Fruit fly (Drosophila melanogaster): ENCODE data around the gene CCT7.

The CCT7 gene

DNA sequence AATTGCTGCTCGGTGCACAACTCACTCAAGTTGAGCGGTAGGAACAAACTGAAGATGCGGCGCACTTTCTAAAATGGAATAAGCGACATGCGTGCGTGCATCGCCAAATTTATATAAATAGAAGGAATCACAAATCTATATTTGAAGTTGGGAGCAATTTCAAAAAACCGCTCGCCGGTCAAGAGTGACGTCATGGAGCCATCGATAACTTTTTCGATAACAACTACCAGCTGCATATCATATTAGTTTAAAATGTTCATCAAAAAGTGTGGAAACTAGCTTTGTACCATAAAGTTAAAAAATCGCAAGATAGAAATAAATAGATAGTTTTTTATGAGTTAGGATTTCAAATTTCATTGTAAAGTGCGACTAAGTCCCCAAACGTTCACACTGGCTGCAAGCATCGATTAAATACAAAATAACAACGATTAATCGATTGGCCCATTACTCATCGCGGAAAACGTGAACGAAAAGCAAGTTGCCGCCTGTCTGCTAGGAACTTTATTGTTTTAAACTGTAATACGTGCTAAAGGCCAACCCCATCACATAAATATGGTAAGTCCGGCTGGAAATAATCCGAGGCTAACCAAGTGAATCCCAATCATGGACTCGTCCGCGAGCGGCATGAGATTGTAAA is at the start of gene CCT7, which contains the start of the genes Pif1A and Pif1B:
Gene CCT7, plus strand, starts transcription at position 439 of the 637 bp plus-strand sequence.
Gene Pif1A, minus strand, starts transcription at position 51 of the 637 bp plus-strand sequence.
Gene Pif1B, minus strand, starts transcription at position 51 of the 637 bp plus-strand sequence.
- TF ChIP-seq CTCF (optimal IDR thresholded peaks at IDR 0.05) (no peak), CG8478 (optimal IDR thresholded peaks at IDR 0.05) (no peak)

DNA sequence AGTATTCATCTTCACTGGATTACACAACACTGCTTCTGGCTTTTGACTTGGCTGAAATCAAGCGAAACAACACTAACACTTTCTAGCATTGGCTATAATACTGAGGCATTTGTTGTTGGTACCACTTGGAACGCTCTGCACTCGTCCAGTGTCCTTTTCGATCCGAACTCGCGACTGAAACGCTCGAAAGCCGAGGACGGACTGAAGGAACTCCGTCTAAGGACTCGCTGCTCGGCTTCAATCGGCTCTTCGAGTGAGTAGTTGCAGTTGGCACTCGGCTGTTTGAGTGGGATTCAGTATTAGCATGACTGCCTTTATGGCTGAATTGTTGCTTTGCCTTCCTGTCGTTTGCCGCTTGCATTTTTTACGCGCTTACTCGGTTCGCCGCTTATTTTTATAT is 33.4 kb upstream of the CCT7 start, which contains the start of the genes CG34135 and CG11768:
Gene CG34135, minus strand, starts transcription at position 194 of the 400 bp plus-strand sequence.
Gene CG11768, minus strand, starts transcription at position 203 of the 400 bp plus-strand sequence.
- TF ChIP-seq CTCF (optimal IDR thresholded peaks at IDR 0.05) (no peak), CG8478 (optimal IDR thresholded peaks at IDR 0.05) (no peak)

DNA sequence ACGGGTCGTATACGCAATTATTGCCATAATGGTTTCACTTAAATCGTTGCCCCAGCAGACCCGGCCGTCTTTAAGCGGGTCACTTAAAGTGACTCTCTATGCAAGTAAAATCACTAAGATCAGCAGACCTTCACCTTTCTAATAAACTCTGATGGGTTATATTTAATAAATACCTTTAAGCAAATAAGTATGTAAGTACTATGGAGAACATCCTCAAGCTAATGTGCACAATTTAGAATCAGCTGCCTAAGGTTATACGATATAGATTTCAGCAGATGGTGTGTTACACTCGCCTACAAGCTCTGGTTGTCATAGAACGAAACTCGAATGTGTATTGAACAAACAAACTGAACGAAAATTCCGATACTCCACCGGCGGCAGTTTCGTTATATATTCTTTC is 32.3 kb upstream of the CCT7 start, which contains the start of gene CG8236:
Gene CG8236, plus strand, starts transcription at position 301 of the 400 bp plus-strand sequence.
- no peak for TF ChIP-seq CTCF (optimal IDR thresholded peaks at IDR 0.05)
- no peak for TF ChIP-seq CG8478 (optimal IDR thresholded peaks at IDR 0.05)

DNA sequence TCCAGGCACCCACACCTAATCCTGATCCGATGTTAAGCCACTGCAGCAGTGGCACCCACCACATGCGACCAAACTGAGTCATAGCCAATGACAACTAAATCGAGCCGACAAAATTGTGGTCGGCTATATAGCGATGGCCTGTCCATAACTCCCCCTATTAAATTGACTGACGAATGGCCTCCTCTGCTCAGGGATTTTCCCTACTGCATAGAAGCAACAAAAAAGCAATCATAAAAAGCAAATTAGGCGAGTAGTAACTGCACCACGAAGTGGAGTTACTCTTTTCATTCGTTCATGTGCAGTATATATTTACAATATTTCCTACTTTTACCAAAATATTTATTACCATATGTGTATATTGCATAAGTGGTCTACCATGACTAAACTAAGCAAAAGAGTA is 28.8 kb upstream of the CCT7 start, which contains the start of gene CG13318:
Gene CG13318, minus strand, starts transcription at position 101 of the 400 bp plus-strand sequence.
- TF ChIP-seq CTCF (optimal IDR thresholded peaks at IDR 0.05): no peak
- no peak for TF ChIP-seq CG8478 (optimal IDR thresholded peaks at IDR 0.05)

DNA sequence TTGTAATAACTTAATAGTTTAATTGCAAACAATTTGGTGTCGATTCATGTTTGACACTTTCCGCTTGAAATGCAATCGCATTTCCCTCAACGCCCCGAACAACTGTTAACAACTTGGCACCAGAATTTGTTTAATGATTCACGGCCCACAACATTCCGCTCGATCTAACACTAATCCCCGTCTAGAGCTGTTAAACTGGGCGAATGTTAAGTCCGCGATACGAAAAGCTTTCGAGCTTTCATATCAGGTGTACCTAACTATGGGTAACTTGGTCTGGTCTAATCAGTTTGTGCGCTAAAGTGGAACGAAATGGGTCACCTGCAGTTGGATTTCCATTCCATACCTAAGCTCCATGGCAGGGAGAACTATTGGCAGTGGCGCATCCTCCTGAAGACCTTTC is 28.2 kb upstream of the CCT7 start, which contains the start of gene CG34301:
Gene CG34301, plus strand, starts transcription at position 301 of the 400 bp plus-strand sequence.
- no peak for TF ChIP-seq CTCF (optimal IDR thresholded peaks at IDR 0.05)
- TF ChIP-seq CG8478 (optimal IDR thresholded peaks at IDR 0.05): no peak

DNA sequence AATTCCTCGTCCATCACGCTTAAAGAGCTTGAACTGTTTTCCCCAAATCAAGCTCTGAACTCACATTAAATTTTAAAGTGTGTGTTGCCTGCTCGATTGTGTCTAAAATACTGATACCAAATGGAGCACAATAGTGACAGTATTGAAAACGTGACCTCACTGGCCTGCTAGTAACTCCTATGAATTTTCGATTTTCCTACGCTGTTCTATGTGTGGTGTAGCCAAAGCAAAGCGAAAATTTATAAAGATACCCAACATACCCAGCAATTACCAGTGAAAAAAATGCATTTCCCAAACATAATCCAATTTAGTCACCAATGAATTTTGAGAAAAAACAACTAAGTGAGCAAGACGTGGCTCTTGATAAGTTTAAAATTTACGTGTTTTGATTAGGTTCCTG is 21.5 kb upstream of the CCT7 start, which contains the start of gene CG33191:
Gene CG33191, minus strand, starts transcription at position 101 of the 400 bp plus-strand sequence.
- TF ChIP-seq CTCF (optimal IDR thresholded peaks at IDR 0.05) (no peak), CG8478 (optimal IDR thresholded peaks at IDR 0.05) (no peak)

DNA sequence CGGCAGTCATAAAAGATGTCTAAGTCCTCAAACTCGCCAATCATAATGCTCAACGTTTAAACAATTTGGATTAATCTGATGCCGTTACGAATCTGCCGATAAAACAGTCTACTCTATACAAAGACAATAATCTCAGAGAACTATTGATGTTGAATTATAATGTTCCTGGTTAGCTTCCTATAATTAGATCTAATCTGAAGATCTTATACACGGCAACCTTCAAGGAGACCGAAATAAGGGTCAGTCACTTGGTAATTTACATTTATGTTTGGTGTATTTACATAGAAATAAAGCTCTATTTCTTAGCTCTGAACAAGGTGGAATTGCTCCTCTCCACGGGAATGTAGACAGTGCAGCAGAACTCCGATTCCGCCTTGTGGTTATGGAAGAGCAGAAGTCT is 20.7 kb upstream of the CCT7 start, which contains the start of gene CG33189:
Gene CG33189, minus strand, starts transcription at position 101 of the 400 bp plus-strand sequence.
- TF ChIP-seq CG8478 (optimal IDR thresholded peaks at IDR 0.05) (no peak), CTCF (optimal IDR thresholded peaks at IDR 0.05) (no peak)

DNA sequence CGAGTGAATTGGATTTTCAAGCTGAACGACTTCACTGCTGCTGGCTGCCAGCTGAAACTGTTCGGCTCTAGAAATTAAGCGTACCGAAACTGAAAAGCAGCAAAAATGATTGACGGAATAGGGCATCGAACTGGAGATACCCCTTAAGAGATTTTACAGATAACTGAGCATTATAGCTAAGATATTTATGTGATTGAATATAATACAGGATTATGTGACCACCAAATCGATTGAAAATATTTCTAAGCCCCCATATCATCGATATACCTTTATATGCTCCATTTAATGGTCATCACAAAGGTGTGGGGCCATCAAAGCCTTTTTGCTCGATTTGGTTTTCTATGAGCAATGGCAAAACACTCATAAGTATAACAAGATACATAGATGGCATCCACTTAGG is 16.6 kb upstream of the CCT7 start:
- TF ChIP-seq CTCF (optimal IDR thresholded peaks at IDR 0.05): no peak
- TF ChIP-seq CG8478 (optimal IDR thresholded peaks at IDR 0.05): no peak

DNA sequence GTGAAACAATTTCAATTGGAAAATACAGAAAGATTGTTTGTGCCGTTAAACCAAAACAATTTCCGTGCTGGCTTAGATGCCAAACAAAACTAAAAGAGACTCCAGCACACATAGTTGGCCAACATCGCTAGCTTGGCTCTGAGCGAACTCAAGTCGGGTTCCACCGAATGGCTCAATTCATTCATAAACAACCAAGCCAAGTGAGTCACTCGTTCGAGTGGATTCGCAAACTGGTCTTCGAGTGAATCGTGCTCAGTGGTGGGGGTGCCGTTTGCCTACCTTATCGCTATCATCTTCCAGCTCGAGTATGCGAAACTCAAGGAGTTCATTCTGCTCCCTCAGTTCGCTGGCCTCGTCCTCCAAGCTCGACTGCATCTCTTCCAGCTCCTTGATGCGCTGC is 15.9 kb upstream of the CCT7 start:
- TF ChIP-seq CTCF (optimal IDR thresholded peaks at IDR 0.05) (no peak), CG8478 (optimal IDR thresholded peaks at IDR 0.05) (no peak)

DNA sequence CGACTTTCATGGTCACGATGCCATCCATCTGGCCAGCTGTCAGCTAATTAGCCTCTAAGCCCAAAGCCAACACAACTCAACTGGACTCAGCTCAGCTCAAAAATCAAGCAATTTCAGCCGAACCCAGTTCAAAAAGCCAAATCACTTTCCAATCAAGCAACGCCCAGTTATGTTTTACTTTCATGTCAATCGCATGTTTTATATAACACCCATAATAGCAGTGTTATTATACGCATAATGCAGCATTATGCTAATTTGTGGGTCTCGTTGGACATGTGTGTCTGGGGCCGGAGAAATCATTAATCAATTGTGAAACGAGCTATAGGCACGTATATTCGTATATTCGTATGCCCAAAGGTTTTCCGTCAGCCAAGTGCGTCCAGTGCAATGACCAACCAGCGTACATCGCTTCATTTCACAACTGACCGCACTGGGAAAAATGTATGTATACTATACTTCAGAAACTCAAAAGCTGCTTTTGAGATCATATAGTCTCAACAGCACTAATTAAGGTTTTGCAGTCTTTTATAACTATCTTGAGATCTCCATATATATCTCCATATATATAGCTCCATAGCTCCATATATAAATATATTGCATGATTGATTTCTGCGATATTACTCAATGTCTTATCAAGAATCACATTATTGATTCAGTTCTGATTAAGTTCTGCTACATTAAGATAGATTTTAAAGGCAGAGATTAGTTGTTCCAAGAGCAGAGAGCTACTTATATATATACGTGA is 13.7 kb upstream of the CCT7 start:
- TF ChIP-seq CG8478 (optimal IDR thresholded peaks at IDR 0.05) (no peak), CTCF (optimal IDR thresholded peaks at IDR 0.05) (no peak)

DNA sequence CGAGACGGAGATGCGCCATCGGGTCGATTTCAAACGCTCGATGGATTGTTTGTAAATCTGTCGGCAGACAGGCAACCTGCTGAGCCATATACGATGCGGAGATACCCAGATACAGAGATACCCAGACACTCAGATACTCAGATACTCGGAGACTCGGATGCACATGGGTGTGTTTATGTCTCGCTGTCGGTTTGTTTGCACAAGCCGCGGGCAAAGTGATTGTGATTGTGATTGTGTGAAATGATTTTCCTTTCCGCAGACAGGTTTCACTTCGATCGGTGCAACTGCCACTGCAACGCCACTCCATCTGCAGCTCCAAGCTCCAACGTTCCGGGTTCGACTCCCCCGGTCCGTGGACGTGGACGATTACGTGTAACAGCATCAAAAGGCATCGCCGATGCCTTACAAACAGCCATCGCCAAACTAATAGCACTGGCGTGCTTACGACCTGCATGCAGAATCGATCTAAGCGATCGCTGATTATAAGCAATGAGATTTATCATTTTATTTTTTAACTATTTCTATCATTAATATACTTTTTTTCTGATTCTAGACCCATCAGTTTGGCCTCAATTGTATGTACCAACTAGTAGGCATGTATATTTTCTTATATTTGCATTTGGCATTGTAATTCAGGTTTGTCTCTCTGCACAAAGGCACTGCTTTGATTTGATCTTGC is 12.5 kb upstream of the CCT7 start:
- TF ChIP-seq CG8478 (optimal IDR thresholded peaks at IDR 0.05) (no peak), CTCF (optimal IDR thresholded peaks at IDR 0.05) (no peak)

DNA sequence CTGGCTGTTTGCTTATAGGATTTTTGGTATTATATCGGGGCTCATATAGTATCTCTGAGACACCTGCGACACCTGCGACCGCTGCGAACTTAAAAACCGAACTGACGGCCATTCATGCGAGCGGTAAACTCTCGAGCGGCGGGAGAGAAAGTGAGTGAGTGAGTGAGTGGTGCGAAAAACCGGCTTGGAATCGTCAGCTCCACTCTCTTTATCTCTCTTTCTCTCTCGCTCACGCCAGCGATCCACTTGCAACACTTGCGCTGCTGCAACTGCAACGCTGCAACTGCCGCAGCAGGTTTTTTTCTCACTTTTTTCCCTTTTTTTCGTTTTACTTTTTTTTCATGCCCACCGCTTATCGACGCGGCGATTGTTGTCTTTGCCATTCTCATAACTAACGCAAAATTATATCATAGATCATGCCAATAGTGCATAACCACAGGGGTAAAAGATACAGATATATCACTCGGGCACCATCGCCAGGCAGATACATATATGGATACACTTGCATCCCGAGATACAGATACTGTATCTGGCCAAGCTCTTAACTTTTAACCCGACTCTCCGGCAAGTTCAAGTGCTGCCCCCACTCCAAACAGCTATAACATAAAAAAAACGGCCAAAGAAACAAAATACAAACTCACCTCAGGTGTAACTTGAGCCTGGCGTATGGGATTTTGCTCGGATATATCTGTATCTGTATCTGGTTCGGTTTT is 8.7 kb upstream of the CCT7 start:
- TF ChIP-seq CG8478 (optimal IDR thresholded peaks at IDR 0.05): no peak
- no peak for TF ChIP-seq CTCF (optimal IDR thresholded peaks at IDR 0.05)

DNA sequence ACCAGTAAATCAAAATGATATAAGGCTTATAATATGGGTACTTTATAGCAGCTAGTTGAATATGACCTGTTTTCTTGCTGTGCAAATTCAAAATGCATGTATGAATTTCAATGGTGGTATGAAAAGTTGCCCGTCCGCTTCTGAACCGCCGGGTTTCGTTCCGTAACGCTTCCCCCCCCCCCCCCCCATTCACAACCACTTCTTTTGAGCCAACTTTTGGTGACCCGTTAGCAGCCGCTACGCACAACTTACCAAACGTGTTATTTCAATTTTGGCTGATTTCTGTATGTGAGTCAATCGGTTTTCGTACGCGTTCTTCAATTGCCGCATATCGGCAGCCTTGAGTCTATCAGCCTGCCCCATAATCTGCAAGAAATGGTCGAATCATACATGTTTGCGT is 7.6 kb upstream of the CCT7 start:
- TF ChIP-seq CG8478 (optimal IDR thresholded peaks at IDR 0.05): no peak
- TF ChIP-seq CTCF (optimal IDR thresholded peaks at IDR 0.05): no peak

DNA sequence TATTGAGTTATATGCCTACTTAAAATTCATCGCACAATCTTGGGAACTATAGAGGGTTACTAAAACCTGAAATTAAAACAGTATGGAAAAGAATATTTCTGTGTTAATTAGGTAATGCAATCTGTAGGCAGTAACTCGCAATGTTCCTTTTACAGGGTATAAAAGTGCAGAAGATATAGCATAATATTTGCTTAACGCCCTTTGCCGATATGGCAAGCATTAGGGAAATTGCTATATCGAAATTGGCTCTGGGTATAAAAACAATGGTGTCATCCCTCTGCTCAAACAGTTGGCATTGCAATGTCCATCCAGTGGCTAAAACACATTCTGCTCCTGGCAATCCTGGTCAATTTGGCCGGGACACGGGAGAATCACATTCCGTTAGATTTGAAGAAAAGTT is 7.0 kb upstream of the CCT7 start, which contains the start of gene Ir85a:
Gene Ir85a, plus strand, starts transcription at position 301 of the 400 bp plus-strand sequence.
- no peak for TF ChIP-seq CG8478 (optimal IDR thresholded peaks at IDR 0.05)
- TF ChIP-seq CTCF (optimal IDR thresholded peaks at IDR 0.05): no peak
